Worm (Caenorhabditis elegans) whole organism, early embryonic: Measurements from ENCODE around the gene ZC168.2.

Experiments used
- B0310.2 ChIP-seq: sonication (generic microtip); optimal IDR thresholded peaks from 2 replicates; lab custom pipeline; 2016; ENCODE audit warnings: mild to moderate bottlenecking, missing genetic modification characterization, missing compliant biosample characterization
- ama-1 ChIP-seq: fragments of 150-350 bp; optimal IDR thresholded peaks from 2 replicates; lab custom pipeline; 2014
- ceh-13 ChIP-seq: fragments of 200-800 bp; sonication (Bioruptor generic); optimal IDR thresholded peaks from 2 replicates; lab custom pipeline; 2018; ENCODE audit warnings: mild to moderate bottlenecking, missing genetic modification characterization, missing compliant biosample characterization
- ceh-36 ChIP-seq: sonication (generic microtip); optimal IDR thresholded peaks from 2 replicates; lab custom pipeline; 2016; ENCODE audit warnings: missing genetic modification characterization, inconsistent platforms, missing compliant biosample characterization
- flt-1 ChIP-seq: fragments of 200-800 bp; sonication (Bioruptor generic); IDR thresholded peaks from 2 replicates; pipeline ENCODE4 v1.3.6; 2022; ENCODE audit warnings: missing genetic modification characterization, missing compliant biosample characterization
- hnd-1 ChIP-seq: sonication (generic microtip); optimal IDR thresholded peaks from 2 replicates; lab custom pipeline; 2016; ENCODE audit warnings: missing genetic modification characterization, missing compliant biosample characterization
- tbx-11 ChIP-seq: fragments of 200-800 bp; sonication (Bioruptor generic); IDR thresholded peaks from 2 replicates; pipeline ENCODE4 v1.3.6; 2022; ENCODE audit warnings: missing genetic modification characterization, missing compliant biosample characterization

DNA sequence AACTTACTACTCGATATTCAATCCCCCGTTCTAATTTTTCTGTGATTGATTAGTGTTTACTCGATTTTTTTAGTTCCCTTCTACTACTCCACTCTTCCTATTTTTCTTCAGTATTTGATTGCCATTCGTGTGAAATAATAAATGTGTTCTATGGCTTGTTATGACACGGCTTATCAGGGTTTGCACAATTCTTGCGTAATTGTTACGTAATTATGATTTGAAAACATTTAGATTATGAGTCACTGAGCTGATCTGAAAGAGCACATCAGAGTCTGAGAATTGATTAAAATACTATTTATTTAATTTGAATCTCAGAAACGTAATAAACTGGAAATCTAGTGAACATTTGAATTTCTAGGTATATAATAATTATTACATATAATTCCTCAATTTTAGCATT lies 49.8 kb downstream of the ZC168.2 start:
- TF ChIP-seq hnd-1 (tag; lab: Kevin White, UChicago) (no peak), flt-1 (GFP tag; lab: Robert Waterston, UW) (no peak), tbx-11 (GFP tag; lab: Robert Waterston, UW) (no peak), ama-1 (lab: Kevin White, UChicago) (no peak), B0310.2 (tag; lab: Kevin White, UChicago) (no peak), ceh-13 (GFP tag; lab: Kevin White, UChicago) (no peak), ceh-36 (no peak)
